Fruit fly (Drosophila melanogaster) Kc167 (cell line): ENCODE data around the gene mei-218.

Experiments used
- Myc ChIP-seq: fragments of >200 bp; optimal IDR thresholded peaks from 2 replicates; lab custom pipeline; 2017; ENCODE audit warnings: missing external identifiers
- h ChIP-seq: fragments of >200 bp; optimal IDR thresholded peaks from 3 replicates; lab custom pipeline; 2018; ENCODE audit warnings: missing external identifiers
- insv ChIP-seq: fragments of >200 bp; optimal IDR thresholded peaks from 3 replicates; lab custom pipeline; 2018; ENCODE audit warnings: missing external identifiers
- psq ChIP-seq: fragments of >200 bp; optimal IDR thresholded peaks from 2 replicates; lab custom pipeline; 2017; ENCODE audit warnings: missing external identifiers
- ttk ChIP-seq: sonication (Bioruptor generic); optimal IDR thresholded peaks from 2 replicates; lab custom pipeline; 2017; ENCODE audit warnings: missing external identifiers

dm6 chrX:17129733-17130466, 12.9 kb downstream of the mei-218 start:
- no peak for TF ChIP-seq Myc (lab: Kevin White, UChicago)
- no peak for TF ChIP-seq psq
- no peak for TF ChIP-seq insv (lab: Kevin White, UChicago)
- no peak for TF ChIP-seq h
- TF ChIP-seq ttk = no peak
